Fruit fly (Drosophila melanogaster): ENCODE results near the gene CG13898.

Gene CG13898

dm6 chr3L:769107-769678 lies 34.7 kb downstream of the CG13898 start:
- TF ChIP-seq Hr96 (GFP tag; optimal IDR thresholded peaks at IDR 0.05) (no peak), pad (GFP tag; optimal IDR thresholded peaks at IDR 0.05) (no peak), Clk (GFP tag; optimal IDR thresholded peaks at IDR 0.05) (no peak), CG11617 (GFP tag; optimal IDR thresholded peaks at IDR 0.05) (no peak), kay (GFP tag; ENCODE audit: borderline replicate concordance) (no peak), CG7101 (tag; optimal IDR thresholded peaks at IDR 0.05) (no peak), tj (GFP tag; optimal IDR thresholded peaks at IDR 0.05) (no peak), Crg-1 (GFP tag; optimal IDR thresholded peaks at IDR 0.05) (no peak), cic (GFP tag; optimal IDR thresholded peaks at IDR 0.05) (no peak), ovo (GFP tag; optimal IDR thresholded peaks at IDR 0.05) (no peak), CG12768 (GFP tag; optimal IDR thresholded peaks at IDR 0.05) (no peak), CG1620 (GFP tag; optimal IDR thresholded peaks at IDR 0.05) (no peak)

- TF ChIP-seq CG14711 (tag; optimal IDR thresholded peaks at IDR 0.05) (no peak), CG7045 (GFP tag; optimal IDR thresholded peaks at IDR 0.05) (no peak), cnc (optimal IDR thresholded peaks at IDR 0.05) (no peak)
Observed at dm6 chr3L:767701-768100, 36.1 kb downstream of the CG13898 start.

- no peak for TF ChIP-seq tj (GFP tag; optimal IDR thresholded peaks at IDR 0.05)
- TF ChIP-seq CG5204 (GFP tag; optimal IDR thresholded peaks at IDR 0.05), result no peak
- no peak for TF ChIP-seq pad (GFP tag; optimal IDR thresholded peaks at IDR 0.05)
- no peak for TF ChIP-seq CG33017 (tag; optimal IDR thresholded peaks at IDR 0.05)
- no peak for TF ChIP-seq CG11617 (GFP tag; optimal IDR thresholded peaks at IDR 0.05)
- TF ChIP-seq bab1 (GFP tag; optimal IDR thresholded peaks at IDR 0.05), result no peak
- no peak for TF ChIP-seq Clk (GFP tag; optimal IDR thresholded peaks at IDR 0.05)
- TF ChIP-seq ovo (GFP tag; optimal IDR thresholded peaks at IDR 0.05), result no peak
- TF ChIP-seq Crg-1 (GFP tag; optimal IDR thresholded peaks at IDR 0.05), result no peak
- no peak for TF ChIP-seq Hr96 (GFP tag; optimal IDR thresholded peaks at IDR 0.05)
- no peak for TF ChIP-seq CG12768 (GFP tag; optimal IDR thresholded peaks at IDR 0.05)
- TF ChIP-seq CG7101 (tag; optimal IDR thresholded peaks at IDR 0.05), result no peak
- no peak for TF ChIP-seq toe (GFP tag; optimal IDR thresholded peaks at IDR 0.05)
- TF ChIP-seq Mnt (GFP tag; optimal IDR thresholded peaks at IDR 0.05), result no peak
- TF ChIP-seq kay (GFP tag; ENCODE audit: borderline replicate concordance), result no peak
- no peak for TF ChIP-seq CG7045 (GFP tag; optimal IDR thresholded peaks at IDR 0.05)
- no peak for TF ChIP-seq cic (GFP tag; optimal IDR thresholded peaks at IDR 0.05)
- TF ChIP-seq CG14711 (tag; optimal IDR thresholded peaks at IDR 0.05), result no peak
- no peak for TF ChIP-seq CG1620 (GFP tag; optimal IDR thresholded peaks at IDR 0.05)
- TF ChIP-seq cnc (optimal IDR thresholded peaks at IDR 0.05), result no peak
Observed at dm6 chr3L:766884-767283, 37.0 kb downstream of the CG13898 start.

- TF ChIP-seq Clk (GFP tag; optimal IDR thresholded peaks at IDR 0.05) (peak; percentile 15), CG5204 (GFP tag; optimal IDR thresholded peaks at IDR 0.05) (no peak), toe (GFP tag; optimal IDR thresholded peaks at IDR 0.05) (no peak), CG14711 (tag; optimal IDR thresholded peaks at IDR 0.05) (no peak), cnc (optimal IDR thresholded peaks at IDR 0.05) (no peak), cic (GFP tag; optimal IDR thresholded peaks at IDR 0.05) (no peak), Crg-1 (GFP tag; optimal IDR thresholded peaks at IDR 0.05) (no peak), ovo (GFP tag; optimal IDR thresholded peaks at IDR 0.05) (no peak), CG7045 (GFP tag; optimal IDR thresholded peaks at IDR 0.05) (no peak), CG1620 (GFP tag; optimal IDR thresholded peaks at IDR 0.05) (no peak), Mnt (GFP tag; optimal IDR thresholded peaks at IDR 0.05) (no peak), Hr96 (GFP tag; optimal IDR thresholded peaks at IDR 0.05) (no peak), tj (GFP tag; optimal IDR thresholded peaks at IDR 0.05) (no peak), pad (GFP tag; optimal IDR thresholded peaks at IDR 0.05) (no peak), CG7101 (tag; optimal IDR thresholded peaks at IDR 0.05) (peak; percentile 19), kay (GFP tag; ENCODE audit: borderline replicate concordance) (no peak), bab1 (GFP tag; optimal IDR thresholded peaks at IDR 0.05) (no peak), CG11617 (GFP tag; optimal IDR thresholded peaks at IDR 0.05) (no peak), CG33017 (tag; optimal IDR thresholded peaks at IDR 0.05) (peak; percentile 7), CG12768 (GFP tag; optimal IDR thresholded peaks at IDR 0.05) (no peak)
Observed at dm6 chr3L:766293-766664, 37.6 kb downstream of the CG13898 start.

- TF ChIP-seq ovo (GFP tag; optimal IDR thresholded peaks at IDR 0.05), result no peak
- peak; percentile 36 for TF ChIP-seq pad (GFP tag; optimal IDR thresholded peaks at IDR 0.05)
- peak; percentile 30 for TF ChIP-seq toe (GFP tag; optimal IDR thresholded peaks at IDR 0.05)
- no peak for TF ChIP-seq kay (GFP tag; ENCODE audit: borderline replicate concordance)
- TF ChIP-seq CG1620 (GFP tag; optimal IDR thresholded peaks at IDR 0.05), result no peak
- peak; percentile 32 for TF ChIP-seq CG11617 (GFP tag; optimal IDR thresholded peaks at IDR 0.05)
- TF ChIP-seq bab1 (GFP tag; optimal IDR thresholded peaks at IDR 0.05), result peak; percentile 73
- TF ChIP-seq tj (GFP tag; optimal IDR thresholded peaks at IDR 0.05), result no peak
- no peak for TF ChIP-seq Hr96 (GFP tag; optimal IDR thresholded peaks at IDR 0.05)
- peak; percentile 14 for TF ChIP-seq CG5204 (GFP tag; optimal IDR thresholded peaks at IDR 0.05)
- TF ChIP-seq Crg-1 (GFP tag; optimal IDR thresholded peaks at IDR 0.05), result no peak
- TF ChIP-seq CG33017 (tag; optimal IDR thresholded peaks at IDR 0.05), result peak; percentile 30
- TF ChIP-seq CG7101 (tag; optimal IDR thresholded peaks at IDR 0.05), result peak; percentile 24
- no peak for TF ChIP-seq Mnt (GFP tag; optimal IDR thresholded peaks at IDR 0.05)
- peak; percentile 64 for TF ChIP-seq CG12768 (GFP tag; optimal IDR thresholded peaks at IDR 0.05)
- peak; percentile 9 for TF ChIP-seq CG7045 (GFP tag; optimal IDR thresholded peaks at IDR 0.05)
- peak; percentile 49 for TF ChIP-seq CG14711 (tag; optimal IDR thresholded peaks at IDR 0.05)
- no peak for TF ChIP-seq Clk (GFP tag; optimal IDR thresholded peaks at IDR 0.05)
- TF ChIP-seq cnc (optimal IDR thresholded peaks at IDR 0.05), result no peak
- TF ChIP-seq cic (GFP tag; optimal IDR thresholded peaks at IDR 0.05), result peak; percentile 37
Observed at dm6 chr3L:765515-766292, 38.1 kb downstream of the CG13898 start.

Measured in whole organism, adult.